Fruit fly (Drosophila melanogaster): ENCODE results near the gene Ras85D.
A peak's percentile ranks its signal among the peaks of the same experiment; 100 is the strongest.

Gene Ras85D

DNA sequence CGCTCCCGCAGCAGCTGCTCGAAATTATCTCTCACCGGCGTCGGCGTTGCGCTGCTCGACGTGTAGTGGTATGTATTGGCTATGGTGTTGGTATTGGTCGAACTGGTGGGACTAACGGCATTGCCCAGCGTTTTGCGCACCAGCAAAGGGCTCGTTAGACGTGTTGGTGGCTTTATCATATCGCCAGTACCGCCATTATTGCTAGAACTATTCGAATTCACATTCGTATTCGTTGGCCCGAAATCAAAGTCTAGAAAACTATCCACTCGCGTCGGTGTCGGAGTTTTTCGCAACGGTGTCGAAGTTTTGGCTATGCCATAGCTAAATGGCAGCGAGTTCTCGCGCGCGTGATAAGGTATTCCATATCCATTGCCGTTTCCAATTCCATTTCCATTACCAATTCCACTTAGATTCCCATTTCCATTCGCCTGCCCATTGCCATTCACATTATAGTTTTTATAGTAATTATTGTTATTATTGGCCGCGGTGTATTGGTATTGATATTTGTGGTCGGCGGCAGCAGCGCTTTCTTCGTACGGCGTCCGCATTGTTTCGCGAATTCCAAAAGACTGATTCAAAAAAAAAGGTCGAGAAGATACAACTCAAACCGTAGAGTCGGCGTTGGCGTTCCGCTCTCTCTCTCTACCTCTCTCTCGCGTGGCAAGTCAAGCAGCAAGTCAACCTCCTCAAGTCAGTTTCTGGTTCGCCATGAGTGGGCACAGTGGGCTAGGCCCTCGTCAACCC, 19.7 kb upstream of the Ras85D start, which contains the start of gene by:
Gene by, minus strand, starts transcription at position 575 of the 744 bp plus-strand sequence.
- TF ChIP-seq jim (GFP tag; optimal IDR thresholded peaks at IDR 0.05) (peak; percentile 84), dl (GFP tag; optimal IDR thresholded peaks at IDR 0.05; ENCODE audit: insufficient read depth in 1 of 2, partially characterized antibody in 2 of 2) (peak; percentile 74 to 83), psq (GFP tag; optimal IDR thresholded peaks at IDR 0.05) (no peak), sage (GFP tag; optimal IDR thresholded peaks at IDR 0.05) (no peak), rgr (GFP tag; optimal IDR thresholded peaks at IDR 0.05) (no peak), Dif (GFP tag; optimal IDR thresholded peaks at IDR 0.05; ENCODE audit: partially characterized antibody) (peak; percentile 82), Hnf4 (GFP tag; optimal IDR thresholded peaks at IDR 0.05) (no peak), Hr78 (GFP tag; optimal IDR thresholded peaks at IDR 0.05) (no peak), Hr83 (GFP tag; optimal IDR thresholded peaks at IDR 0.05; ENCODE audit: poor library complexity, severe bottlenecking) (peak; percentile 15), dsf (GFP tag; optimal IDR thresholded peaks at IDR 0.05; ENCODE audit: borderline replicate concordance) (no peak), Vsx2 (GFP tag; optimal IDR thresholded peaks at IDR 0.05; ENCODE audit: partially characterized antibody) (peak; percentile 37), GATAd (GFP tag; optimal IDR thresholded peaks at IDR 0.05) (no peak)

DNA sequence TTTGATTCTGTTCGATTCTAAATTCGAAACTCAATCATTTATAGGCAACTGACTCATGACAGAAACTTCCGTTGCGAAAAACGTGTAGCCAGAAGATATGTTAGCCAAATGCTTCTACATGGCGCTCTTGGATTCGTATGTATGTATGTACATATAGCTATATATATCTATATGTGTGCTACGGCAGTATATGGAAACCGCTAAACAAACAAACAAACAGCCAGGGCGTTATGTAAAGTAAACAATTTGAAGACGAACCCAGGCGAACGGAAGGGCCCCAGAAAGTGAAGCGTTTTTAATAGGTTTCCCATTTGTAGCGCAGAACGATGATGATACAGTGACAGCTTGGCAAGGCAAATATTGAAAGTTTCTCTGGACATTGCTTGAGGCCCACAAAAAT, 17.0 kb upstream of the Ras85D start:
- TF ChIP-seq ey (GFP tag; optimal IDR thresholded peaks at IDR 0.05) (no peak), Mio (GFP tag; optimal IDR thresholded peaks at IDR 0.05) (no peak), woc (GFP tag; optimal IDR thresholded peaks at IDR 0.05) (no peak), N (GFP tag; optimal IDR thresholded peaks at IDR 0.05) (no peak), tai (GFP tag; optimal IDR thresholded peaks at IDR 0.05) (no peak), br (GFP tag; optimal IDR thresholded peaks at IDR 0.05) (no peak), jim (GFP tag; optimal IDR thresholded peaks at IDR 0.05) (no peak), dsf (GFP tag; optimal IDR thresholded peaks at IDR 0.05; ENCODE audit: borderline replicate concordance) (no peak), CG32264 (GFP tag; optimal IDR thresholded peaks at IDR 0.05) (no peak)

DNA sequence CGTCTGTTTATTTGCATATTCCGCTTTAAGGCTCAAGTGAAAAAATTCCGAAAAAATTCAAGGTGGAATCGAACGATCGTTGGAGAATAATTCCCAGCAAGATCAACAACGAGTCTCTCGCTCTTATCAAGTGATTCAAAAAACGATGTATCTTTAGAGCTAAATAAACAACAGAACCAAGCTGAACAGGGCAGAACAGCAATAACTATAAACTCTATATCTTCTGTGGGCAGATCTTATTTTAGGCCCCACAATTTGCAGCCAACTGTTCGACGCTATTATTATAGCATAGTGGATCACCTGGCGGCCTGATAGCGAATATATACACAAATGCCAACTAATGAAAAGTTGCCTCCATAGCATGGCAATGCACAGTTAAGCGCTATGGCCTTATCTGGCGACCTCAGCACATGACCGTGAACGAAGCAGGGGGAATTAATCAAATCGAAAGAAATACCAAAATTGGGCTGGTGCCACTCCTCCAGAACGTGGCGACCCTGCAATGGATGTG, 16.6 kb upstream of the Ras85D start:
- TF ChIP-seq foxo (GFP tag; optimal IDR thresholded peaks at IDR 0.05) (no peak), Rel (GFP tag; optimal IDR thresholded peaks at IDR 0.05) (no peak), Rel (tag; optimal IDR thresholded peaks at IDR 0.05) (peak; percentile 69), pan (optimal IDR thresholded peaks at IDR 0.05) (no peak)

DNA sequence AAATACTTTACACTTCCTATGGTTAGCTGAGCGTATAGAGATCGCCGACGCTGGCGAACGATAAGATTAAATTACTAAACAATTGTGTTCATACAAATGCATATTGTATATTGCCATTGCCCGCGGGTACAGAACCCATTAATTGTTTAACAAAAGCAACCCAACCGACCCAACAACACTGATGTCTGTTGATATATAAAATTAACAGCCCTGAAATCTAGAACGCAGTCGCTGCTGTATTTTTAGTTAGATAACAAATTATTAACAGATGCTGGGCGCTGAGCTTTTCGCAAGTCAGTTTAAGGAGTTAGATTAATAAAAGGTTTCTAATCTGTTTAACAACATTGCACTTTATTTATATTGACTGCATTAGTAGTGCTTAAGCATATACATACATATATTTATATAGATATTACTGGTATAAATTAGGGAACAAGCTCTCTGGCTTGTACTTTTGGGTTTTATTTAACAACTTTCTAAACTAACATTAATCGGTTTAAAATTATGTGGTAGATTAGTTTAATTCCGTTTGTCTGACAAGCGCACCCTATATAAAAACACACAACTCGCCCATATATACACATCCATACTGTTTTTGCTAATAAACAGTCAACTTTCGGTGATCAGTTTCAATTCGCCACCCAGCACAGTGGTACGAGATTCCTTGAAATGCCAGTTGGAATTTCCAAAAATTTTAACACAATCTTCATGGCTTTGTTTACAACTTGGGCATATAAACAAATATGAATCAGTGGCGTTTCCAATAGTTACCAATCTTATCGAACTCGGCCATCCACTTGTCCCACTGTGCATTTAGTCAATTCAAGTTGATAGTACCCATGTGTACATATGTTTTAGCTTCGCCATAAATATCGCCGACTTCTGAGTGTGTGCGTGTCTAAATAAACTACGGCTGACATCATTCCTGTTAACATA, 15.3 kb upstream of the Ras85D start:
- no peak for TF ChIP-seq dl (GFP tag; optimal IDR thresholded peaks at IDR 0.05; ENCODE audit: insufficient read depth in 1 of 2, partially characterized antibody in 2 of 2)
- peak; percentile 99 for TF ChIP-seq h (GFP tag; optimal IDR thresholded peaks at IDR 0.05)
- peak; percentile 65 for TF ChIP-seq sv (GFP tag; optimal IDR thresholded peaks at IDR 0.05)
- peak; percentile 95 for TF ChIP-seq foxo (GFP tag; optimal IDR thresholded peaks at IDR 0.05)
- TF ChIP-seq Dfd (GFP tag; optimal IDR thresholded peaks at IDR 0.05), result no peak
- TF ChIP-seq Jra (GFP tag; optimal IDR thresholded peaks at IDR 0.05), result peak; percentile 88
- TF ChIP-seq GATAd (GFP tag; optimal IDR thresholded peaks at IDR 0.05), result peak; percentile 77
- TF ChIP-seq N (GFP tag; optimal IDR thresholded peaks at IDR 0.05), result no peak
- TF ChIP-seq tai (GFP tag; optimal IDR thresholded peaks at IDR 0.05), result no peak
- peak; percentile 10 for TF ChIP-seq jim (GFP tag; optimal IDR thresholded peaks at IDR 0.05)
- peak; percentile 90 for TF ChIP-seq HLH106 (tag; optimal IDR thresholded peaks at IDR 0.05)
- peak; percentile 97 for TF ChIP-seq fru (GFP tag; optimal IDR thresholded peaks at IDR 0.05)
- no peak for TF ChIP-seq Abd-B (GFP tag; optimal IDR thresholded peaks at IDR 0.05)
- TF ChIP-seq Hr83 (GFP tag; optimal IDR thresholded peaks at IDR 0.05; ENCODE audit: poor library complexity, severe bottlenecking), result peak; percentile 96
- peak; percentile 91 for TF ChIP-seq OdsH (GFP tag; optimal IDR thresholded peaks at IDR 0.05)
- no peak for TF ChIP-seq pan (optimal IDR thresholded peaks at IDR 0.05)
- TF ChIP-seq dsf (GFP tag; optimal IDR thresholded peaks at IDR 0.05; ENCODE audit: borderline replicate concordance), result peak; percentile 34
- TF ChIP-seq ey (GFP tag; optimal IDR thresholded peaks at IDR 0.05), result peak; percentile 94
- TF ChIP-seq br (GFP tag; optimal IDR thresholded peaks at IDR 0.05), result peak; percentile 96
- peak; percentile 92 for TF ChIP-seq woc (GFP tag; optimal IDR thresholded peaks at IDR 0.05)
- TF ChIP-seq lola (GFP tag; optimal IDR thresholded peaks at IDR 0.05), result no peak
- TF ChIP-seq Hnf4 (GFP tag; optimal IDR thresholded peaks at IDR 0.05), result peak; percentile 94
- TF ChIP-seq dmrt93B (GFP tag; optimal IDR thresholded peaks at IDR 0.05), result peak; percentile 81
- peak; percentile 97 for TF ChIP-seq CG32264 (GFP tag; optimal IDR thresholded peaks at IDR 0.05)
- TF ChIP-seq Vsx2 (GFP tag; optimal IDR thresholded peaks at IDR 0.05; ENCODE audit: partially characterized antibody), result no peak
- TF ChIP-seq sage (GFP tag; optimal IDR thresholded peaks at IDR 0.05), result peak; percentile 92
- TF ChIP-seq Myc (optimal IDR thresholded peaks at IDR 0.05), result no peak
- TF ChIP-seq psq (GFP tag; optimal IDR thresholded peaks at IDR 0.05), result peak; percentile 86
- TF ChIP-seq Dif (GFP tag; optimal IDR thresholded peaks at IDR 0.05; ENCODE audit: partially characterized antibody), result no peak
- TF ChIP-seq Sp1 (GFP tag; optimal IDR thresholded peaks at IDR 0.05), result peak; percentile 87
- peak; percentile 96 for TF ChIP-seq rgr (GFP tag; optimal IDR thresholded peaks at IDR 0.05)
- no peak for TF ChIP-seq CrebA (GFP tag; optimal IDR thresholded peaks at IDR 0.05; ENCODE audit: borderline replicate concordance)
- peak; percentile 87 for TF ChIP-seq brk (GFP tag; optimal IDR thresholded peaks at IDR 0.05)
- peak; percentile 65 for TF ChIP-seq Mio (GFP tag; optimal IDR thresholded peaks at IDR 0.05)

All from whole organism, wandering third instar larva.